Worm (Caenorhabditis elegans) whole organism, L2 larva: ENCODE data around the gene syf-2.

Source experiments
- C34F6.9 ChIP-seq: fragments of 150-350 bp; optimal IDR thresholded peaks from 2 replicates; lab custom pipeline; 2014; ENCODE audit warnings: missing biosample characterization, missing genetic modification characterization
- F13H6.1 ChIP-seq: sonication (generic microtip); optimal IDR thresholded peaks from 2 replicates; lab custom pipeline; 2016; ENCODE audit warnings: missing genetic modification characterization, missing compliant biosample characterization
- Y55F3AM.14 ChIP-seq: fragments of 200-800 bp; sonication (Bioruptor generic); optimal IDR thresholded peaks from 2 replicates; lab custom pipeline; 2018; ENCODE audit warnings: mild to moderate bottlenecking, missing genetic modification characterization, missing compliant biosample characterization
- ZK546.5 ChIP-seq: sonication (generic microtip); optimal IDR thresholded peaks from 2 replicates; lab custom pipeline; 2017; ENCODE audit warnings: missing biosample characterization, missing genetic modification characterization
- alr-1 ChIP-seq: fragments of 150-350 bp; optimal IDR thresholded peaks from 2 replicates; lab custom pipeline; 2014; ENCODE audit warnings: missing biosample characterization, missing genetic modification characterization
- ama-1 ChIP-seq: fragments of 150-350 bp; optimal IDR thresholded peaks from 2 replicates; lab custom pipeline; 2018; ENCODE audit warnings: inconsistent platforms
- blmp-1 ChIP-seq: sonication (generic microtip); optimal IDR thresholded peaks from 2 replicates; lab custom pipeline; 2017; ENCODE audit warnings: missing genetic modification characterization, mild to moderate bottlenecking, missing compliant biosample characterization, antibody characterized with exemption, moderate library complexity; ENCODE audit not compliant: insufficient read depth
- ceh-16 ChIP-seq: fragments of 150-350 bp; optimal IDR thresholded peaks from 2 replicates; lab custom pipeline; 2014; ENCODE audit warnings: missing biosample characterization, missing genetic modification characterization
- ceh-82 ChIP-seq: fragments of 150-350 bp; optimal IDR thresholded peaks from 2 replicates; lab custom pipeline; 2014; ENCODE audit warnings: missing biosample characterization, missing genetic modification characterization
- crh-2 ChIP-seq: sonication (generic microtip); optimal IDR thresholded peaks from 2 replicates; lab custom pipeline; 2017; ENCODE audit warnings: missing biosample characterization, missing genetic modification characterization
- dmd-4 ChIP-seq: sonication (generic microtip); optimal IDR thresholded peaks from 2 replicates; lab custom pipeline; 2017; ENCODE audit warnings: missing biosample characterization, missing genetic modification characterization
- egl-27 ChIP-seq: sonication (generic microtip); optimal IDR thresholded peaks from 3 replicates; lab custom pipeline; 2017; ENCODE audit warnings: missing biosample characterization, missing genetic modification reagents, missing genetic modification characterization
- elt-1 ChIP-seq: fragments of 150-350 bp; optimal IDR thresholded peaks from 2 replicates; lab custom pipeline; 2014; ENCODE audit warnings: missing biosample characterization, missing genetic modification characterization
- elt-3 ChIP-seq: sonication (generic microtip); optimal IDR thresholded peaks from 2 replicates; lab custom pipeline; 2017; ENCODE audit warnings: missing biosample characterization, missing genetic modification characterization
- fos-1 ChIP-seq: fragments of 150-350 bp; optimal IDR thresholded peaks from 2 replicates; lab custom pipeline; 2014; ENCODE audit warnings: missing biosample characterization, missing genetic modification characterization
- gmeb-1 ChIP-seq: fragments of 150-350 bp; optimal IDR thresholded peaks from 2 replicates; lab custom pipeline; 2014; ENCODE audit warnings: missing biosample characterization, missing genetic modification characterization
- lin-11 ChIP-seq: fragments of 150-350 bp; sonication (generic microtip); optimal IDR thresholded peaks from 2 replicates; lab custom pipeline; 2014; ENCODE audit warnings: missing biosample characterization, missing genetic modification characterization, inconsistent platforms, mixed read lengths
- lin-13 ChIP-seq: fragments of 150-350 bp; optimal IDR thresholded peaks from 2 replicates; lab custom pipeline; 2014; ENCODE audit warnings: missing biosample characterization, missing genetic modification reagents, missing genetic modification characterization
- lin-39 ChIP-seq: fragments of 150-350 bp; optimal IDR thresholded peaks from 2 replicates; lab custom pipeline; 2014; ENCODE audit warnings: missing biosample characterization, missing genetic modification reagents, missing genetic modification characterization
- lsy-2 ChIP-seq, 2 experiments: fragments of 150-350 bp in 1 of 2; sonication (generic microtip) in 1 of 2; optimal IDR thresholded peaks; 2 replicates each; lab custom pipeline; 2014 to 2017; ENCODE audit warnings: missing biosample characterization in 2 of 2, missing genetic modification characterization in 2 of 2
- mbf-1 ChIP-seq: sonication (generic microtip); optimal IDR thresholded peaks from 2 replicates; lab custom pipeline; 2017; ENCODE audit warnings: missing biosample characterization, missing genetic modification characterization
- mdl-1 ChIP-seq, 2 experiments: fragments of 150-350 bp in 1 of 2; sonication (generic microtip) in 1 of 2; optimal IDR thresholded peaks; 2 replicates each; lab custom pipeline; 2017; ENCODE audit warnings: missing biosample characterization in 2 of 2, missing genetic modification characterization in 2 of 2
- nhr-10 ChIP-seq: sonication (generic microtip); optimal IDR thresholded peaks from 2 replicates; lab custom pipeline; 2017; ENCODE audit warnings: missing biosample characterization, missing genetic modification characterization
- nhr-11 ChIP-seq: fragments of 150-350 bp; optimal IDR thresholded peaks from 2 replicates; lab custom pipeline; 2014; ENCODE audit warnings: missing biosample characterization, missing genetic modification characterization
- nhr-129 ChIP-seq: fragments of 150-350 bp; optimal IDR thresholded peaks from 2 replicates; lab custom pipeline; 2014; ENCODE audit warnings: missing biosample characterization, missing genetic modification characterization
- nhr-21 ChIP-seq: fragments of 150-350 bp; optimal IDR thresholded peaks from 2 replicates; lab custom pipeline; 2014; ENCODE audit warnings: missing biosample characterization, missing genetic modification characterization
- nhr-237 ChIP-seq: fragments of 150-350 bp; optimal IDR thresholded peaks from 2 replicates; lab custom pipeline; 2014; ENCODE audit warnings: missing biosample characterization, missing genetic modification characterization
- nhr-25 ChIP-seq: fragments of 150-350 bp; sonication (generic microtip); optimal IDR thresholded peaks from 3 replicates; lab custom pipeline; 2014; ENCODE audit warnings: missing biosample characterization, missing genetic modification characterization
- nhr-6 ChIP-seq: fragments of 150-350 bp; optimal IDR thresholded peaks from 2 replicates; lab custom pipeline; 2014; ENCODE audit warnings: missing biosample characterization, missing genetic modification characterization
- nhr-77 ChIP-seq: fragments of 150-350 bp; optimal IDR thresholded peaks from 2 replicates; lab custom pipeline; 2014; ENCODE audit warnings: missing biosample characterization, missing genetic modification characterization
- sem-4 ChIP-seq: fragments of 150-350 bp; optimal IDR thresholded peaks from 2 replicates; lab custom pipeline; 2014; ENCODE audit warnings: missing biosample characterization, missing genetic modification reagents, missing genetic modification characterization
- skn-1 ChIP-seq: sonication (generic microtip); optimal IDR thresholded peaks from 2 replicates; lab custom pipeline; 2017; ENCODE audit warnings: missing biosample characterization, missing genetic modification characterization
- sma-3 ChIP-seq: sonication (generic microtip); optimal IDR thresholded peaks from 2 replicates; lab custom pipeline; 2016; ENCODE audit warnings: missing genetic modification reagents, missing genetic modification characterization, missing compliant biosample characterization
- sma-9 ChIP-seq, 2 experiments: fragments of 150-350 bp in 1 of 2; sonication (generic microtip) in 1 of 2; optimal IDR thresholded peaks; 2 replicates each; lab custom pipeline; 2014 to 2016; ENCODE audit warnings: missing genetic modification characterization in 2 of 2, mild to moderate bottlenecking in 1 of 2, missing biosample characterization in 1 of 2, missing compliant biosample characterization in 1 of 2, missing genetic modification reagents in 1 of 2, moderate library complexity in 1 of 2
- snpc-4 ChIP-seq: fragments of 150-350 bp; optimal IDR thresholded peaks from 2 replicates; lab custom pipeline; 2014; ENCODE audit warnings: missing biosample characterization, missing genetic modification characterization
- unc-39 ChIP-seq: fragments of 150-350 bp; optimal IDR thresholded peaks from 2 replicates; lab custom pipeline; 2014; ENCODE audit warnings: missing biosample characterization, missing genetic modification characterization
- unc-55 ChIP-seq: fragments of 150-350 bp; sonication (generic microtip); optimal IDR thresholded peaks from 3 replicates; lab custom pipeline; 2014; ENCODE audit warnings: missing biosample characterization, missing genetic modification reagents, missing genetic modification characterization
- unc-62 ChIP-seq: fragments of 150-350 bp; optimal IDR thresholded peaks from 2 replicates; lab custom pipeline; 2014; ENCODE audit warnings: missing biosample characterization, missing genetic modification reagents, missing genetic modification characterization
- zag-1 ChIP-seq: fragments of 150-350 bp; optimal IDR thresholded peaks from 2 replicates; lab custom pipeline; 2014; ENCODE audit warnings: missing biosample characterization, missing genetic modification characterization
- ztf-1 ChIP-seq: fragments of 200-800 bp; sonication (Bioruptor generic); conservative IDR thresholded peaks from 2 replicates; pipeline ENCODE4 v1.3.6; 2022; ENCODE audit warnings: missing genetic modification characterization, missing compliant biosample characterization
- ztf-11 ChIP-seq: sonication (generic microtip); optimal IDR thresholded peaks from 2 replicates; lab custom pipeline; 2017; ENCODE audit warnings: missing biosample characterization, missing genetic modification characterization
- ztf-4 ChIP-seq: fragments of 150-350 bp; optimal IDR thresholded peaks from 2 replicates; lab custom pipeline; 2014; ENCODE audit warnings: missing biosample characterization, missing genetic modification characterization

Gene syf-2

DNA sequence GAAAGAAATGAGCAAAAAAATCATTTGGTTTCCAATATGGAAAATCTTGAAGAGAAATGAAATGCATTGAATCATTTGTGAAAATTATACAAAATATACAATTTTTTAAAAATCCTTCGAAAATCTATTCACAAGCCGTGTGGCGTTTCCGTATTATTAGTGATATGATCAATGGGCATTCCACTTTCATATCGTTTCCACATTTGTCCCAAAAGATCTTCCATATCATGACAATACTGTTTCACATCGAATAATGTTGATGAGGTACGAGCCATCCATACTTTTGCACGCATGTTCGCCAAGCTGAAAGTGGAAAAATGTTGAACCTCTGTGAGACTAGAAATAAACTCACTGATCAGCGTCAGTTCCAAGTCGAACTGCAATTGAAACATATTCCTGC is 15.6 kb downstream of the syf-2 start:
- TF ChIP-seq nhr-6 (tag; lab: Kevin White, UChicago): no peak
- no peak for TF ChIP-seq ceh-82 (tag; lab: Kevin White, UChicago)
- TF ChIP-seq lin-11: no peak
- no peak for TF ChIP-seq nhr-10 (tag; lab: Kevin White, UChicago)
- TF ChIP-seq C34F6.9 (tag; lab: Kevin White, UChicago): no peak
- TF ChIP-seq elt-3 (tag; lab: Kevin White, UChicago): no peak
- TF ChIP-seq lin-13: no peak
- no peak for TF ChIP-seq alr-1
- no peak for TF ChIP-seq ztf-4 (tag; lab: Kevin White, UChicago)
- no peak for TF ChIP-seq unc-62 (GFP tag; lab: Kevin White, UChicago)
- TF ChIP-seq ceh-16 (tag; lab: Kevin White, UChicago): no peak
- no peak for TF ChIP-seq nhr-11 (tag; lab: Kevin White, UChicago)
- no peak for TF ChIP-seq blmp-1
- no peak for TF ChIP-seq gmeb-1
- TF ChIP-seq sma-3 (GFP tag; lab: Kevin White, UChicago): no peak
- TF ChIP-seq sma-9 (GFP tag; optimal IDR thresholded peaks at IDR 0.05; lab: Kevin White, UChicago): no peak
- no peak for TF ChIP-seq sma-9 (tag; optimal IDR thresholded peaks at IDR 0.05; lab: Kevin White, UChicago)
- TF ChIP-seq nhr-237 (tag; lab: Kevin White, UChicago): no peak
- no peak for TF ChIP-seq mbf-1 (tag; lab: Kevin White, UChicago)
- no peak for TF ChIP-seq nhr-129 (tag; lab: Kevin White, UChicago)
- no peak for TF ChIP-seq mdl-1 (tag; optimal IDR thresholded peaks at IDR 0.05; lab: Kevin White, UChicago)
- TF ChIP-seq, all 48 proteins: peak for 0

DNA sequence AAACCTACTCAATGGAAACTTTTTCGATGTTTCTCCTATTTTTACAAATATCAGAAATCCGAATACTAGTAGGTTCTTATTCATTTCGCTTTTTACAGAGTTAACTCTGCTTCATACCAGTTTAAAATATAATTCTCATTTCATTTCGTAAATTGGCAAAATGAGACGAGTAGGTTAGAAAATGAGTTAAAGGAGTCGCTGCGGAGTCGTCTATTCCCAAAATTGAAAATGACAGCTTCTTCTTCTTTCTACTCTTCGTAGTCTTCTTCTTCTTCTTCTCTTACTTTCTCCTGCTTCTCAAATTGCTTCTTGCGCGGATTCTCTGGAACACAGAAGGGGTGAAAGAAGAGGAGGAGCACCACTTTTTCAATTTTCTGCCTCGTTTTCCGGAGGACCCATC is 17.2 kb downstream of the syf-2 start, which contains the start of gene glr-2:
Gene glr-2, minus strand, starts transcription at position 211 of the 400 bp plus-strand sequence.
- TF ChIP-seq fos-1 (tag; lab: Kevin White, UChicago): no peak
- TF ChIP-seq mdl-1 (tag; optimal IDR thresholded peaks at IDR 0.05; lab: Kevin White, UChicago): no peak
- TF ChIP-seq zag-1 (tag; lab: Kevin White, UChicago): no peak
- TF ChIP-seq ztf-11 (tag; lab: Kevin White, UChicago): no peak
- no peak for TF ChIP-seq nhr-10 (tag; lab: Kevin White, UChicago)
- TF ChIP-seq lin-39 (tag; lab: Kevin White, UChicago): no peak
- TF ChIP-seq ceh-82 (tag; lab: Kevin White, UChicago): no peak
- no peak for TF ChIP-seq nhr-6 (tag; lab: Kevin White, UChicago)
- TF ChIP-seq, all 48 proteins: peak for 0

- TF ChIP-seq ztf-1 (GFP tag; lab: Robert Waterston, UW): no peak
- peak; percentile 64 for TF ChIP-seq gmeb-1
- no peak for TF ChIP-seq unc-39 (tag; lab: Kevin White, UChicago)
- TF ChIP-seq dmd-4 (tag; lab: Kevin White, UChicago): no peak
- peak; percentile 36 to 45 for TF ChIP-seq lsy-2 (tag; optimal IDR thresholded peaks at IDR 0.05; lab: Kevin White, UChicago)
- TF ChIP-seq F13H6.1 (tag; lab: Kevin White, UChicago): peak; percentile 4
- peak; percentile 76 for TF ChIP-seq ama-1
- TF ChIP-seq elt-1 (tag; lab: Kevin White, UChicago): no peak
- no peak for TF ChIP-seq nhr-237 (tag; lab: Kevin White, UChicago)
- TF ChIP-seq blmp-1: no peak
- no peak for TF ChIP-seq mdl-1 (tag; optimal IDR thresholded peaks at IDR 0.05; lab: Kevin White, UChicago)
- TF ChIP-seq unc-62 (GFP tag; lab: Kevin White, UChicago): no peak
- TF ChIP-seq alr-1: no peak
- no peak for TF ChIP-seq C34F6.9 (tag; lab: Kevin White, UChicago)
- TF ChIP-seq ZK546.5 (tag; lab: Kevin White, UChicago): no peak
- TF ChIP-seq nhr-25 (tag; lab: Kevin White, UChicago): peak; percentile 3
- TF ChIP-seq ceh-16 (tag; lab: Kevin White, UChicago): no peak
- TF ChIP-seq lin-11: no peak
- TF ChIP-seq snpc-4 (tag; lab: Kevin White, UChicago): peak; percentile 95
- TF ChIP-seq egl-27 (tag; lab: Kevin White, UChicago): peak; percentile 25
- TF ChIP-seq Y55F3AM.14 (GFP tag; lab: Kevin White, UChicago): no peak
- TF ChIP-seq unc-55 (GFP tag; lab: Kevin White, UChicago): no peak
- TF ChIP-seq sma-3 (GFP tag; lab: Kevin White, UChicago): peak; percentile 64
- no peak for TF ChIP-seq skn-1
- TF ChIP-seq crh-2 (tag; lab: Kevin White, UChicago): peak; percentile 34
- TF ChIP-seq nhr-10 (tag; lab: Kevin White, UChicago): no peak
- TF ChIP-seq nhr-21: peak; percentile 10
- TF ChIP-seq sma-9 (GFP tag; optimal IDR thresholded peaks at IDR 0.05; lab: Kevin White, UChicago): peak; percentile 25
- no peak for TF ChIP-seq sma-9 (tag; optimal IDR thresholded peaks at IDR 0.05; lab: Kevin White, UChicago)
- TF ChIP-seq lin-13: no peak
- TF ChIP-seq ceh-82 (tag; lab: Kevin White, UChicago): no peak
- TF ChIP-seq nhr-77 (tag; lab: Kevin White, UChicago): no peak
- no peak for TF ChIP-seq zag-1 (tag; lab: Kevin White, UChicago)
- no peak for TF ChIP-seq sem-4
Observed at ce11 chrIII:7142172-7142601, 19.7 kb downstream of the syf-2 start.
